Worm (Caenorhabditis elegans) whole organism, L4 larva: ENCODE results near the gene ZK550.6.
A peak's percentile ranks its signal among the peaks of the same experiment; 100 is the strongest.

ENCODE experiments used
- F10B5.3 ChIP-seq: sonication (generic microtip); optimal IDR thresholded peaks from 2 replicates; lab custom pipeline; 2016; ENCODE audit warnings: mild to moderate bottlenecking, missing genetic modification characterization, missing compliant biosample characterization
- F26F4.8 ChIP-seq: fragments of 200-800 bp; sonication (Bioruptor generic); conservative IDR thresholded peaks from 2 replicates; pipeline ENCODE4 v1.3.6; 2022; ENCODE audit warnings: missing genetic modification characterization, missing compliant biosample characterization
- F49E8.2 ChIP-seq: sonication (generic microtip); optimal IDR thresholded peaks from 2 replicates; lab custom pipeline; 2016; ENCODE audit warnings: missing compliant biosample characterization, mild to moderate bottlenecking, missing genetic modification characterization, borderline replicate concordance
- T26A8.4 ChIP-seq: fragments of 200-800 bp; sonication (Bioruptor generic); IDR thresholded peaks from 2 replicates; pipeline ENCODE4 v1.3.6; 2022; ENCODE audit warnings: missing genetic modification characterization, missing compliant biosample characterization
- Y105C5A.15 ChIP-seq: fragments of 200-800 bp; sonication (Bioruptor generic); IDR thresholded peaks from 2 replicates; pipeline ENCODE4 v1.3.6; 2022; ENCODE audit warnings: missing genetic modification characterization, missing compliant biosample characterization
- Y5F2A.4 ChIP-seq: fragments of 200-800 bp; sonication (Bioruptor generic); optimal IDR thresholded peaks from 2 replicates; lab custom pipeline; 2018; ENCODE audit warnings: mild to moderate bottlenecking, missing genetic modification characterization, missing compliant biosample characterization
- aly-2 ChIP-seq: sonication (generic microtip); optimal IDR thresholded peaks from 2 replicates; lab custom pipeline; 2018; ENCODE audit warnings: missing biosample characterization, missing genetic modification characterization
- ama-1 ChIP-seq: fragments of 150-350 bp; optimal IDR thresholded peaks from 2 replicates; lab custom pipeline; 2014; ENCODE audit warnings: inconsistent platforms, mixed read lengths
- ceh-20 ChIP-seq: fragments of 200-800 bp; sonication (Bioruptor generic); IDR thresholded peaks from 2 replicates; pipeline ENCODE4 v1.3.6; 2022; ENCODE audit warnings: missing genetic modification reagents, missing genetic modification characterization, missing compliant biosample characterization
- ceh-28 ChIP-seq: fragments of 150-350 bp; optimal IDR thresholded peaks from 2 replicates; lab custom pipeline; 2014; ENCODE audit warnings: missing biosample characterization, missing genetic modification reagents, missing genetic modification characterization
- ceh-44 ChIP-seq: fragments of 200-800 bp; sonication (Bioruptor generic); IDR thresholded peaks from 2 replicates; pipeline ENCODE4 v1.3.6; 2022; ENCODE audit warnings: missing genetic modification reagents, missing genetic modification characterization, missing compliant biosample characterization
- ceh-82 ChIP-seq: sonication (generic microtip); optimal IDR thresholded peaks from 2 replicates; lab custom pipeline; 2017; ENCODE audit warnings: missing biosample characterization, missing genetic modification characterization
- ces-1 ChIP-seq: fragments of 150-350 bp; sonication (generic microtip); optimal IDR thresholded peaks from 4 replicates; lab custom pipeline; 2014; ENCODE audit warnings: missing biosample characterization, missing genetic modification reagents, missing genetic modification characterization
- daf-16 ChIP-seq, 3 experiments: sonication (generic microtip); optimal IDR thresholded peaks; 2 replicates each; lab custom pipeline; 2016 to 2017; ENCODE audit warnings: missing genetic modification characterization in 3 of 3, missing genetic modification reagents in 3 of 3, mild to moderate bottlenecking in 2 of 3, missing compliant biosample characterization in 2 of 3, missing biosample characterization in 1 of 3, moderate library complexity in 1 of 3
- daf-19 ChIP-seq: fragments of 200-800 bp; sonication (Bioruptor generic); conservative IDR thresholded peaks from 2 replicates; pipeline ENCODE4 v1.3.6; 2022; ENCODE audit warnings: missing genetic modification characterization, missing compliant biosample characterization
- dmd-6 ChIP-seq: fragments of 200-800 bp; sonication (Bioruptor generic); IDR thresholded peaks from 2 replicates; pipeline ENCODE4 v1.3.6; 2022; ENCODE audit warnings: missing genetic modification reagents, missing genetic modification characterization, missing compliant biosample characterization
- dve-1 ChIP-seq: sonication (generic microtip); optimal IDR thresholded peaks from 2 replicates; lab custom pipeline; 2017; ENCODE audit warnings: antibody characterized with exemption, mild to moderate bottlenecking, missing genetic modification characterization, missing compliant biosample characterization; ENCODE audit not compliant: insufficient read depth
- gei-8 ChIP-seq: fragments of 200-800 bp; sonication (Bioruptor generic); optimal IDR thresholded peaks from 2 replicates; lab custom pipeline; 2018; ENCODE audit warnings: mild to moderate bottlenecking, missing genetic modification characterization, missing compliant biosample characterization
- hlh-30 ChIP-seq: sonication (generic microtip); optimal IDR thresholded peaks from 2 replicates; lab custom pipeline; 2017; ENCODE audit warnings: antibody characterized with exemption, mild to moderate bottlenecking, missing genetic modification characterization, missing compliant biosample characterization; ENCODE audit not compliant: insufficient read depth
- lin-1 ChIP-seq: fragments of 200-800 bp; sonication (Bioruptor generic); IDR thresholded peaks from 2 replicates; pipeline ENCODE4 v1.3.6; 2022; ENCODE audit warnings: missing genetic modification reagents, missing genetic modification characterization, missing compliant biosample characterization
- lin-15B ChIP-seq: fragments of 150-350 bp; sonication (generic microtip); optimal IDR thresholded peaks from 3 replicates; lab custom pipeline; 2014; ENCODE audit warnings: missing biosample characterization, missing genetic modification characterization
- lin-29 ChIP-seq: fragments of 200-800 bp; sonication (Bioruptor generic); IDR thresholded peaks from 2 replicates; pipeline ENCODE4 v1.3.6; 2022; ENCODE audit warnings: missing genetic modification reagents, missing genetic modification characterization, missing compliant biosample characterization
- lin-39 ChIP-seq: fragments of 150-350 bp; optimal IDR thresholded peaks from 2 replicates; lab custom pipeline; 2014; ENCODE audit warnings: missing biosample characterization, missing genetic modification reagents, missing genetic modification characterization
- madf-5 ChIP-seq, 2 experiments: fragments of 200-800 bp; sonication (Bioruptor generic); IDR thresholded peaks; 2 replicates each; pipeline ENCODE4 v1.3.6; 2022; ENCODE audit warnings: missing compliant biosample characterization in 2 of 2, missing genetic modification characterization in 2 of 2
- mdl-1 ChIP-seq, 2 experiments: fragments of 150-350 bp in 1 of 2; sonication (generic microtip) in 1 of 2; optimal IDR thresholded peaks; 2 replicates each; lab custom pipeline; 2014 to 2017; ENCODE audit warnings: missing biosample characterization in 2 of 2, missing genetic modification characterization in 2 of 2
- mep-1 ChIP-seq: fragments of 150-350 bp; sonication (generic microtip); optimal IDR thresholded peaks from 3 replicates; lab custom pipeline; 2014; ENCODE audit warnings: missing biosample characterization, missing genetic modification characterization
- mes-2 ChIP-seq: sonication (generic microtip); optimal IDR thresholded peaks from 2 replicates; lab custom pipeline; 2016; ENCODE audit warnings: missing genotype, mild to moderate bottlenecking, missing genetic modification characterization, missing compliant biosample characterization; ENCODE audit not compliant: poor library complexity, severe bottlenecking
- nhr-111 ChIP-seq: fragments of 200-800 bp; sonication (Bioruptor generic); optimal IDR thresholded peaks from 2 replicates; lab custom pipeline; 2018; ENCODE audit warnings: mild to moderate bottlenecking, missing genetic modification characterization, missing compliant biosample characterization
- nhr-237 ChIP-seq: sonication (generic microtip); optimal IDR thresholded peaks from 2 replicates; lab custom pipeline; 2017; ENCODE audit warnings: missing biosample characterization, missing genetic modification characterization
- nhr-28 ChIP-seq: fragments of 150-350 bp; optimal IDR thresholded peaks from 2 replicates; lab custom pipeline; 2014; ENCODE audit warnings: missing biosample characterization, missing genetic modification characterization
- nhr-76 ChIP-seq: fragments of 150-350 bp; optimal IDR thresholded peaks from 2 replicates; lab custom pipeline; 2014; ENCODE audit warnings: missing biosample characterization, missing genetic modification characterization
- nhr-77 ChIP-seq: fragments of 150-350 bp; optimal IDR thresholded peaks from 2 replicates; lab custom pipeline; 2014; ENCODE audit warnings: missing biosample characterization, missing genetic modification characterization
- pqm-1 ChIP-seq: sonication (generic microtip); optimal IDR thresholded peaks from 2 replicates; lab custom pipeline; 2017; ENCODE audit warnings: missing biosample characterization, missing genetic modification characterization
- rbr-2 ChIP-seq: sonication (generic microtip); optimal IDR thresholded peaks from 2 replicates; lab custom pipeline; 2016; ENCODE audit warnings: missing genotype, missing genetic modification characterization, missing compliant biosample characterization
- saeg-2 ChIP-seq: fragments of 200-800 bp; sonication (Bioruptor generic); IDR thresholded peaks from 2 replicates; pipeline ENCODE4 v1.3.6; 2022; ENCODE audit warnings: missing genetic modification reagents, missing genetic modification characterization, missing compliant biosample characterization
- spr-1 ChIP-seq: sonication (generic microtip); optimal IDR thresholded peaks from 2 replicates; lab custom pipeline; 2016; ENCODE audit warnings: mild to moderate bottlenecking, missing genetic modification characterization, missing compliant biosample characterization
- tra-1 ChIP-seq: fragments of 200-800 bp; sonication (Bioruptor generic); IDR thresholded peaks from 2 replicates; pipeline ENCODE4 v1.3.6; 2022; ENCODE audit warnings: missing genetic modification reagents, missing genetic modification characterization, missing compliant biosample characterization
- unc-62 ChIP-seq, 3 experiments: fragments of 150-350 bp in 1 of 3; sonication (generic microtip); optimal IDR thresholded peaks in 2 of 3; peaks in 1 of 3; 1 replicate in 1 of 3; 2 replicates in 2 of 3; lab custom pipeline; 2014 to 2017; ENCODE audit warnings: missing biosample characterization in 3 of 3, missing genetic modification characterization in 3 of 3, missing genetic modification reagents in 3 of 3, missing genotype in 1 of 3
- zfp-2 ChIP-seq: sonication (generic microtip); optimal IDR thresholded peaks from 2 replicates; lab custom pipeline; 2016; ENCODE audit warnings: mild to moderate bottlenecking, missing genetic modification characterization, missing compliant biosample characterization
- ztf-11 ChIP-seq: fragments of 150-350 bp; optimal IDR thresholded peaks from 2 replicates; lab custom pipeline; 2014; ENCODE audit warnings: missing biosample characterization, missing genetic modification characterization

The ZK550.6 gene

ce11 chrIV:17281060-17282021, 19.1 kb upstream of the ZK550.6 start (continued):
- TF ChIP-seq ceh-28 (no peak), zfp-2 (no peak), T26A8.4 (GFP tag; lab: Robert Waterston, UW) (peak; percentile 86), ceh-20 (GFP tag; lab: Robert Waterston, UW) (peak; percentile 49; the same call in 1 of the 2 replicates), ztf-11 (no peak), Y5F2A.4 (peak; percentile 60), lin-39 (tag; lab: Kevin White, UChicago) (no peak), ceh-44 (GFP tag; lab: Robert Waterston, UW) (no peak), daf-16 (GFP tag; optimal IDR thresholded peaks at IDR 0.05; lab: Kevin White, UChicago) (peak; percentile 0 to 46), daf-16 (tag; optimal IDR thresholded peaks at IDR 0.05; lab: Kevin White, UChicago) (peak; percentile 75), lin-29 (no peak; the same call in none of the 2 replicates), saeg-2 (0 out of 2 replicates have a peak, but pooled peaks have one; percentile 6), Y105C5A.15 (GFP tag; lab: Robert Waterston, UW) (peak; percentile 94), mep-1 (tag; lab: Kevin White, UChicago) (peak; percentile 89), hlh-30 (tag; lab: Kevin White, UChicago) (peak; percentile 49), aly-2 (tag; lab: Kevin White, UChicago) (peak; percentile 99), dve-1 (tag; lab: Kevin White, UChicago) (peak; percentile 95), F49E8.2 (tag; lab: Kevin White, UChicago) (peak; percentile 93), nhr-237 (no peak), unc-62 (GFP tag; optimal IDR thresholded peaks at IDR 0.05 in 1 of 2; lab: Kevin White, UChicago) (peak in 1 of 2 experiments; percentile 44), unc-62 (tag; optimal IDR thresholded peaks at IDR 0.05; lab: Kevin White, UChicago) (no peak), ceh-82 (tag; lab: Kevin White, UChicago) (no peak), F10B5.3 (tag; lab: Kevin White, UChicago) (peak; percentile 40), nhr-111 (GFP tag; lab: Kevin White, UChicago) (peak; percentile 51), nhr-77 (no peak), lin-1 (peak; percentile 58; the same call in 1 of the 2 replicates), spr-1 (tag; lab: Kevin White, UChicago) (peak; percentile 56), tra-1 (GFP tag; lab: Robert Waterston, UW) (no peak; the same call in 1 of the 2 replicates), rbr-2 (tag; lab: Kevin White, UChicago) (peak; percentile 71), nhr-76 (no peak), mdl-1 (tag; optimal IDR thresholded peaks at IDR 0.05; lab: Kevin White, UChicago) (no peak), pqm-1 (tag; lab: Kevin White, UChicago) (no peak), nhr-28 (tag; lab: Kevin White, UChicago) (no peak)

- no peak for TF ChIP-seq ces-1 (GFP tag; lab: Kevin White, UChicago)
- TF ChIP-seq saeg-2, result no peak
- TF ChIP-seq dmd-6 (GFP tag; lab: Robert Waterston, UW), result peak; percentile 13; the same call in 1 of the 2 replicates
- TF ChIP-seq madf-5 (GFP tag; IDR thresholded peaks at IDR 0.05; lab: Robert Waterston, UW), result no peak
- peak; percentile 1 for TF ChIP-seq hlh-30 (tag; lab: Kevin White, UChicago)
- no peak for TF ChIP-seq gei-8 (GFP tag; lab: Kevin White, UChicago)
- peak; percentile 22 for TF ChIP-seq mes-2 (tag; lab: Kevin White, UChicago)
- 0 out of 2 replicates have a peak, but pooled peaks have one; percentile 5 for TF ChIP-seq F26F4.8 (GFP tag; lab: Robert Waterston, UW)
- peak; percentile 17 for TF ChIP-seq rbr-2 (tag; lab: Kevin White, UChicago)
- TF ChIP-seq ama-1 (lab: Kevin White, UChicago), result peak; percentile 75
- TF ChIP-seq T26A8.4 (GFP tag; lab: Robert Waterston, UW), result no peak
- no peak for TF ChIP-seq F10B5.3 (tag; lab: Kevin White, UChicago)
- TF ChIP-seq ceh-20 (GFP tag; lab: Robert Waterston, UW), result no peak
- TF ChIP-seq lin-15B (tag; lab: Kevin White, UChicago), result no peak
- no peak for TF ChIP-seq lin-1
- TF ChIP-seq daf-19 (GFP tag; lab: Robert Waterston, UW), result 0 out of 2 replicates have a peak, but pooled peaks have one; percentile 6
Measured at ce11 chrIV:17280441-17280939, 18.2 kb upstream of the ZK550.6 start.
